Fruit fly (Drosophila melanogaster) whole organism, embryonic: ENCODE data around the gene CG11085.

ENCODE experiments used
- CG17385 ChIP-seq: fragments of 200-800 bp; sonication (Bioruptor generic); optimal IDR thresholded peaks from 3 replicates; lab custom pipeline; 2018; ENCODE audit warnings: missing biosample characterization, mild to moderate bottlenecking, missing genetic modification characterization
- tin ChIP-seq: fragments of 200-800 bp; sonication (Bioruptor generic); optimal IDR thresholded peaks from 3 replicates; lab custom pipeline; 2016; ENCODE audit warnings: missing biosample characterization, missing genetic modification characterization

- TF ChIP-seq CG17385 (GFP tag; lab: Kevin White, UChicago) (no peak), tin (GFP tag; lab: Kevin White, UChicago) (peak; percentile 52)
Observed at dm6 chrX:12653574-12653973, 37.5 kb downstream of the CG11085 start, which contains the start of gene CkIalpha.
